Fruit fly (Drosophila melanogaster) whole organism: ENCODE measurements around the gene CG2924.

Source experiments
- CG8478 ChIP-seq: fragments of >200 bp; optimal IDR thresholded peaks from 2 replicates; lab custom pipeline; 2018; ENCODE audit warnings: inconsistent platforms
- Dll ChIP-seq: fragments of >200 bp; optimal IDR thresholded peaks from 2 replicates; lab custom pipeline; 2017
- EcR ChIP-seq, 2 experiments: fragments of >200 bp; optimal IDR thresholded peaks; 2 replicates each; lab custom pipeline; 2017; ENCODE audit warnings: missing biosample characterization in 2 of 2, missing genetic modification characterization in 2 of 2, missing genetic modification reagents in 2 of 2
- pan ChIP-seq: fragments of >200 bp; optimal IDR thresholded peaks from 2 replicates; lab custom pipeline; 2017
- psq ChIP-seq: fragments of >200 bp; optimal IDR thresholded peaks from 2 replicates; lab custom pipeline; 2017
- usp ChIP-seq: fragments of >200 bp; optimal IDR thresholded peaks from 2 replicates; lab custom pipeline; 2017; ENCODE audit warnings: missing biosample characterization, missing genetic modification characterization, mixed read lengths

DNA sequence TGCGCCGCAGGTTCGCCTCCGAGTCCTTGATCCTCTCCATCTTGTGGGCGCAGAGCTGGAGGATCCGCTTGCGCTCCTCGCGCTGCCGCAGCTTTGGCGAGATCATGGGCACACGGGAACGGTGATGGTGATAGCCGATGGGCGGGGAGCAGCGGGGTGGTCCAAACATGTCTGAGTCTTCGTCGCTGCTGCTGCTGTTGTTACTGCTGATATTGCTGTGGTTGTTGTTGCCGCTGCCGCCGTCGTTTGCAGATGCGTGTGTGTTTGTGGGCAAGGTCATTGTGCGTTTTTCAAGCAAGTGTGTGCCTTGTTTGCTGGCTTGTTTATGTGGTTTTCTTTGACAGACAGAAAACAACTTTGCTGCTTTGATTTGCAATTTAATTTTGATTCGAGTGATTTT, 21.8 kb upstream of the CG2924 start:
- TF ChIP-seq psq (no peak), CG8478 (lab: Kevin White, UChicago) (no peak), Dll (lab: Kevin White, UChicago) (no peak), usp (GFP tag; lab: Kevin White, UChicago) (no peak), EcR (GFP tag; optimal IDR thresholded peaks at IDR 0.05; lab: Kevin White, UChicago) (no peak), pan (lab: Kevin White, UChicago) (no peak)
